Fruit fly (Drosophila melanogaster) whole organism, embryonic: ENCODE data around the gene SPoCk.

Source experiments
- CG11247 ChIP-seq: fragments of 200-800 bp; sonication (Bioruptor generic); IDR thresholded peaks from 2 replicates; pipeline ENCODE4 v1.3.6; 2022; ENCODE audit warnings: missing biosample characterization, missing genetic modification characterization
- CG11723 ChIP-seq: fragments of 200-800 bp; sonication (Bioruptor generic); optimal IDR thresholded peaks from 2 replicates; lab custom pipeline; 2017; ENCODE audit warnings: missing biosample characterization, mild to moderate bottlenecking, missing genetic modification characterization
- CG14014 ChIP-seq: fragments of 200-800 bp; sonication (Bioruptor generic); IDR thresholded peaks from 2 replicates; pipeline ENCODE4 v1.3.6; 2022; ENCODE audit warnings: missing biosample characterization, missing genetic modification characterization
- CG1602 ChIP-seq: fragments of 200-800 bp; sonication (Bioruptor generic); optimal IDR thresholded peaks from 3 replicates; lab custom pipeline; 2016; ENCODE audit warnings: missing biosample characterization, missing genetic modification characterization
- CG16813 ChIP-seq: fragments of 200-800 bp; sonication (Bioruptor generic); IDR thresholded peaks from 3 replicates; pipeline ENCODE4 v1.3.6; 2022; ENCODE audit warnings: missing biosample characterization, missing genetic modification characterization; ENCODE audit not compliant: partially characterized antibody
- CG17186 ChIP-seq: fragments of 200-800 bp; sonication (Bioruptor generic); optimal IDR thresholded peaks from 3 replicates; lab custom pipeline; 2017; ENCODE audit warnings: missing biosample characterization, missing genetic modification reagents, missing genetic modification characterization
- CG18011 ChIP-seq: fragments of 200-800 bp; sonication (Bioruptor generic); optimal IDR thresholded peaks from 2 replicates; lab custom pipeline; 2017; ENCODE audit warnings: missing biosample characterization, missing genetic modification characterization, mild to moderate bottlenecking, moderate library complexity, missing genotype
- CG2116 ChIP-seq: fragments of 200-800 bp; sonication (Bioruptor generic); optimal IDR thresholded peaks from 3 replicates; lab custom pipeline; 2018; ENCODE audit warnings: missing biosample characterization, mild to moderate bottlenecking, missing genetic modification characterization
- CG2678 ChIP-seq: fragments of 200-800 bp; sonication (Bioruptor generic); optimal IDR thresholded peaks from 3 replicates; lab custom pipeline; 2019; ENCODE audit warnings: missing biosample characterization, mild to moderate bottlenecking, missing genetic modification characterization, moderate library complexity
- CG30020 ChIP-seq: fragments of 200-800 bp; optimal IDR thresholded peaks from 2 replicates; lab custom pipeline; 2019; ENCODE audit warnings: missing biosample characterization, mild to moderate bottlenecking, missing genetic modification characterization, moderate library complexity
- CG34224 ChIP-seq: fragments of 200-800 bp; sonication (Bioruptor generic); IDR thresholded peaks from 3 replicates; pipeline ENCODE4 v1.3.6; 2022; ENCODE audit warnings: missing biosample characterization, missing genetic modification characterization; ENCODE audit not compliant: partially characterized antibody
- CG4404 ChIP-seq: fragments of 200-800 bp; sonication (Bioruptor generic); IDR thresholded peaks from 2 replicates; pipeline ENCODE4 v1.3.6; 2022; ENCODE audit warnings: missing biosample characterization, missing genetic modification characterization
- CG6791 ChIP-seq: fragments of 200-800 bp; sonication (Bioruptor generic); IDR thresholded peaks from 3 replicates; pipeline ENCODE4 v1.3.6; 2022; ENCODE audit warnings: missing biosample characterization, missing genetic modification characterization; ENCODE audit not compliant: partially characterized antibody
- CG7786 ChIP-seq: fragments of 200-800 bp; sonication (Bioruptor generic); optimal IDR thresholded peaks from 2 replicates; lab custom pipeline; 2016; ENCODE audit warnings: missing biosample characterization, missing genetic modification characterization
- CG8944 ChIP-seq: fragments of 200-800 bp; sonication (Bioruptor generic); optimal IDR thresholded peaks from 3 replicates; lab custom pipeline; 2016; ENCODE audit warnings: missing biosample characterization, missing genetic modification characterization
- CG9437 ChIP-seq: fragments of 200-800 bp; sonication (Bioruptor generic); optimal IDR thresholded peaks from 2 replicates; lab custom pipeline; 2018; ENCODE audit warnings: missing biosample characterization, mild to moderate bottlenecking, missing genetic modification characterization
- D ChIP-seq, 2 experiments: fragments of 200-800 bp in 1 of 2; fragments of >200 bp in 1 of 2; sonication (Bioruptor generic) in 1 of 2; optimal IDR thresholded peaks; 2 replicates in 1 of 2; 3 replicates in 1 of 2; lab custom pipeline; 2017; ENCODE audit warnings: mild to moderate bottlenecking in 1 of 2, missing biosample characterization in 1 of 2, missing genetic modification characterization in 1 of 2, missing genetic modification reagents in 1 of 2
- D19B ChIP-seq: fragments of 200-800 bp; sonication (Bioruptor generic); optimal IDR thresholded peaks from 2 replicates; lab custom pipeline; 2017; ENCODE audit warnings: missing biosample characterization, mild to moderate bottlenecking, missing genetic modification characterization
- Fer2 ChIP-seq: fragments of 200-800 bp; sonication (Bioruptor generic); optimal IDR thresholded peaks from 2 replicates; lab custom pipeline; 2018; ENCODE audit warnings: missing biosample characterization, mild to moderate bottlenecking, missing genetic modification characterization, moderate library complexity
- Lhr ChIP-seq: fragments of 200-800 bp; sonication (Bioruptor generic); optimal IDR thresholded peaks from 3 replicates; lab custom pipeline; 2017; ENCODE audit warnings: mild to moderate bottlenecking, missing biosample characterization, missing genetic modification reagents, missing genetic modification characterization
- Mrtf ChIP-seq: fragments of 200-800 bp; sonication (Bioruptor generic); IDR thresholded peaks from 3 replicates; pipeline ENCODE4 v1.3.6; 2022; ENCODE audit warnings: missing biosample characterization, missing genetic modification characterization
- Neu2 ChIP-seq: fragments of 200-800 bp; sonication (Bioruptor generic); optimal IDR thresholded peaks from 3 replicates; lab custom pipeline; 2016; ENCODE audit warnings: missing biosample characterization, missing genetic modification characterization, borderline replicate concordance
- Nf-YA ChIP-seq: fragments of 200-800 bp; sonication (Bioruptor generic); IDR thresholded peaks from 2 replicates; pipeline ENCODE4 v1.3.6; 2022; ENCODE audit warnings: missing biosample characterization, missing genetic modification characterization
- Nf-YB ChIP-seq: fragments of 200-800 bp; sonication (Bioruptor generic); optimal IDR thresholded peaks from 3 replicates; lab custom pipeline; 2019; ENCODE audit warnings: missing biosample characterization, mild to moderate bottlenecking, missing genetic modification characterization, moderate library complexity
- Pdp1 ChIP-seq, 2 experiments: fragments of 200-800 bp; sonication (Bioruptor generic); optimal IDR thresholded peaks; 3 replicates each; lab custom pipeline; 2016; ENCODE audit warnings: missing biosample characterization in 2 of 2, missing genetic modification characterization in 2 of 2, mild to moderate bottlenecking in 1 of 2, moderate library complexity in 1 of 2
- Side ChIP-seq: fragments of 200-800 bp; sonication (Bioruptor generic); optimal IDR thresholded peaks from 2 replicates; lab custom pipeline; 2016; ENCODE audit warnings: missing biosample characterization, missing genetic modification characterization
- Sox100B ChIP-seq: fragments of 200-800 bp; sonication (Bioruptor generic); optimal IDR thresholded peaks from 3 replicates; lab custom pipeline; 2018; ENCODE audit warnings: missing biosample characterization, mild to moderate bottlenecking, missing genetic modification characterization
- Sry-β ChIP-seq: fragments of 200-800 bp; sonication (Bioruptor generic); optimal IDR thresholded peaks from 2 replicates; lab custom pipeline; 2018; ENCODE audit warnings: missing biosample characterization, mild to moderate bottlenecking, missing genetic modification characterization, moderate library complexity
- caup ChIP-seq: fragments of 200-800 bp; sonication (Bioruptor generic); optimal IDR thresholded peaks from 3 replicates; lab custom pipeline; 2017; ENCODE audit warnings: missing biosample characterization, mild to moderate bottlenecking, missing genetic modification characterization, moderate library complexity; ENCODE audit not compliant: severe bottlenecking
- ci ChIP-seq: fragments of 200-800 bp; sonication (Bioruptor generic); IDR thresholded peaks from 3 replicates; pipeline ENCODE4 v1.3.6; 2022; ENCODE audit warnings: missing biosample characterization, missing genetic modification characterization
- fd64A ChIP-seq: fragments of 200-800 bp; sonication (Bioruptor generic); optimal IDR thresholded peaks from 3 replicates; lab custom pipeline; 2018; ENCODE audit warnings: missing biosample characterization, mild to moderate bottlenecking, missing genetic modification characterization
- fd96Cb ChIP-seq: fragments of 200-800 bp; sonication (Bioruptor generic); optimal IDR thresholded peaks from 2 replicates; lab custom pipeline; 2018; ENCODE audit warnings: missing biosample characterization, mild to moderate bottlenecking, missing genetic modification characterization, moderate library complexity
- gcm ChIP-seq: fragments of 200-800 bp; sonication (Bioruptor generic); optimal IDR thresholded peaks from 2 replicates; lab custom pipeline; 2019; ENCODE audit warnings: missing biosample characterization, mild to moderate bottlenecking, missing genetic modification characterization, moderate library complexity
- gfzf ChIP-seq: fragments of 200-800 bp; sonication (Bioruptor generic); optimal IDR thresholded peaks from 2 replicates; lab custom pipeline; 2016; ENCODE audit warnings: missing biosample characterization, mild to moderate bottlenecking, missing genetic modification characterization, moderate library complexity
- hbn ChIP-seq: fragments of 200-800 bp; sonication (Bioruptor generic); IDR thresholded peaks from 2 replicates; pipeline ENCODE4 v1.3.6; 2022; ENCODE audit warnings: missing biosample characterization, missing genetic modification characterization; ENCODE audit not compliant: partially characterized antibody
- org-1 ChIP-seq: fragments of 200-800 bp; sonication (Bioruptor generic); optimal IDR thresholded peaks from 2 replicates; lab custom pipeline; 2017; ENCODE audit warnings: missing biosample characterization, missing genetic modification characterization
- pho ChIP-seq: fragments of 200-800 bp; sonication (Bioruptor generic); optimal IDR thresholded peaks from 2 replicates; lab custom pipeline; 2016; ENCODE audit warnings: missing biosample characterization, missing genetic modification characterization
- pros ChIP-seq: fragments of 200-800 bp; sonication (Bioruptor generic); optimal IDR thresholded peaks from 3 replicates; lab custom pipeline; 2019; ENCODE audit warnings: missing biosample characterization, mild to moderate bottlenecking, missing genetic modification characterization, moderate library complexity
- psq ChIP-seq: fragments of 200-800 bp; sonication (Bioruptor generic); optimal IDR thresholded peaks from 2 replicates; lab custom pipeline; 2017; ENCODE audit warnings: missing biosample characterization, missing genetic modification characterization
- pzg ChIP-seq: fragments of 200-800 bp; sonication (Bioruptor generic); optimal IDR thresholded peaks from 3 replicates; lab custom pipeline; 2018; ENCODE audit warnings: missing biosample characterization, mild to moderate bottlenecking, missing genetic modification characterization, moderate library complexity
- sd ChIP-seq: fragments of 200-800 bp; sonication (Bioruptor generic); optimal IDR thresholded peaks from 3 replicates; lab custom pipeline; 2018; ENCODE audit warnings: missing biosample characterization, mild to moderate bottlenecking, missing genetic modification characterization, moderate library complexity
- slbo ChIP-seq: fragments of 200-800 bp; sonication (Bioruptor generic); IDR thresholded peaks from 2 replicates; pipeline ENCODE4 v1.3.6; 2022; ENCODE audit warnings: missing biosample characterization, missing genetic modification characterization
- sna ChIP-seq: fragments of 200-800 bp; sonication (Bioruptor generic); IDR thresholded peaks from 2 replicates; pipeline ENCODE4 v1.3.6; 2022; ENCODE audit warnings: missing biosample characterization, missing genetic modification characterization; ENCODE audit not compliant: partially characterized antibody
- stc ChIP-seq: fragments of 200-800 bp; sonication (Bioruptor generic); IDR thresholded peaks from 2 replicates; pipeline ENCODE4 v1.3.6; 2022; ENCODE audit warnings: missing biosample characterization, missing genetic modification characterization
- trh ChIP-seq: fragments of 200-800 bp; sonication (Bioruptor generic); optimal IDR thresholded peaks from 2 replicates; lab custom pipeline; 2016; ENCODE audit warnings: missing biosample characterization, missing genetic modification characterization
- ttk ChIP-seq: fragments of 200-800 bp; sonication (Bioruptor generic); IDR thresholded peaks from 2 replicates; pipeline ENCODE4 v2.1.2; 2022; ENCODE audit warnings: missing biosample characterization, missing genetic modification characterization
- wdn ChIP-seq: fragments of 200-800 bp; sonication (Bioruptor generic); IDR thresholded peaks from 2 replicates; pipeline ENCODE4 v1.3.6; 2022; ENCODE audit warnings: missing biosample characterization, missing genetic modification characterization
- zfh1 ChIP-seq: fragments of 200-800 bp; sonication (Bioruptor generic); IDR thresholded peaks from 3 replicates; pipeline ENCODE4 v1.3.6; 2022; ENCODE audit warnings: missing biosample characterization, missing genetic modification characterization

SPoCk gene

dm6 chr3L:22727739-22728335 lies 21.4 kb upstream of the SPoCk start, which contains the start of the genes CG14450 and CG11367 (continued):
- peak; percentile 56 for TF ChIP-seq pzg (GFP tag; lab: Kevin White, UChicago)
- TF ChIP-seq CG8944 (GFP tag; lab: Kevin White, UChicago), result no peak
- no peak for TF ChIP-seq Nf-YB (GFP tag; lab: Kevin White, UChicago)
- peak; percentile 71 for TF ChIP-seq gfzf (GFP tag; lab: Kevin White, UChicago)
- peak; percentile 65; the same call in 2 of the 3 replicates for TF ChIP-seq CG16813 (GFP tag; lab: Robert Waterston, UW)
- TF ChIP-seq ci (GFP tag; lab: Robert Waterston, UW), result peak; percentile 57; the same call in 2 of the 3 replicates
- peak; percentile 26 for TF ChIP-seq caup (GFP tag; lab: Kevin White, UChicago)
- TF ChIP-seq Fer2 (tag; lab: Kevin White, UChicago), result no peak
- no peak for TF ChIP-seq CG18011 (GFP tag; lab: Kevin White, UChicago)
- TF ChIP-seq Mrtf (GFP tag; lab: Robert Waterston, UW), result no peak
- peak; percentile 8 for TF ChIP-seq Lhr
- no peak for TF ChIP-seq pros (GFP tag; lab: Kevin White, UChicago)
- TF ChIP-seq fd96Cb, result no peak
- no peak for TF ChIP-seq CG7786 (GFP tag; lab: Kevin White, UChicago)
- TF ChIP-seq Pdp1 (GFP tag; optimal IDR thresholded peaks at IDR 0.05; lab: Kevin White, UChicago), result peak in 1 of 2 experiments; percentile 48
- TF ChIP-seq slbo, result no peak
- TF ChIP-seq CG34224 (GFP tag; lab: Robert Waterston, UW), result peak; percentile 18; the same call in 1 of the 3 replicates
- TF ChIP-seq D (optimal IDR thresholded peaks at IDR 0.05; lab: Kevin White, UChicago), result no peak
- peak; percentile 21 for TF ChIP-seq D (GFP tag; optimal IDR thresholded peaks at IDR 0.05; lab: Kevin White, UChicago)
- TF ChIP-seq stc (GFP tag; lab: Robert Waterston, UW), result peak; percentile 30; the same call in 1 of the 2 replicates
- peak; percentile 39 for TF ChIP-seq Sox100B
- no peak for TF ChIP-seq Nf-YA (GFP tag; lab: Robert Waterston, UW)
- peak; percentile 24 for TF ChIP-seq gcm (GFP tag; lab: Kevin White, UChicago)
- TF ChIP-seq Side (GFP tag; lab: Kevin White, UChicago), result no peak
- no peak for TF ChIP-seq CG11247 (GFP tag; lab: Robert Waterston, UW)
- TF ChIP-seq CG9437 (GFP tag; lab: Kevin White, UChicago), result peak; percentile 22
- TF ChIP-seq sd, result peak; percentile 30
- no peak for TF ChIP-seq CG6791
- TF ChIP-seq sna (GFP tag; lab: Robert Waterston, UW), result peak; percentile 78
- no peak for TF ChIP-seq CG4404
- TF ChIP-seq CG2116 (GFP tag; lab: Kevin White, UChicago), result peak; percentile 75
- no peak for TF ChIP-seq CG1602 (GFP tag; lab: Kevin White, UChicago)
- peak; percentile 78 for TF ChIP-seq CG30020
- no peak for TF ChIP-seq CG14014 (GFP tag; lab: Robert Waterston, UW)
- no peak for TF ChIP-seq psq
- peak; percentile 6 for TF ChIP-seq CG2678 (tag; lab: Kevin White, UChicago)
- TF ChIP-seq Neu2, result no peak
- no peak for TF ChIP-seq D19B
- no peak for TF ChIP-seq pho (GFP tag; lab: Kevin White, UChicago)
- peak; percentile 18; the same call in 1 of the 3 replicates for TF ChIP-seq zfh1
- TF ChIP-seq trh (GFP tag; lab: Kevin White, UChicago), result no peak
- TF ChIP-seq hbn (GFP tag; lab: Robert Waterston, UW), result peak; percentile 55; the same call in 1 of the 2 replicates
- TF ChIP-seq fd64A (GFP tag; lab: Kevin White, UChicago), result no peak
- no peak for TF ChIP-seq wdn (GFP tag; lab: Robert Waterston, UW)
- peak; percentile 7 for TF ChIP-seq CG11723 (GFP tag; lab: Kevin White, UChicago)
- TF ChIP-seq ttk (GFP tag; lab: Robert Waterston, UW), result no peak
- TF ChIP-seq org-1, result no peak
- peak; percentile 98 for TF ChIP-seq Sry-β (GFP tag; lab: Kevin White, UChicago)
- no peak for TF ChIP-seq CG17186
